Worm (Caenorhabditis elegans) whole organism, late embryonic: ENCODE data around the gene ric-4.

Source experiments
- C38D4.7 ChIP-seq: fragments of 200-800 bp; sonication (Bioruptor generic); optimal IDR thresholded peaks from 2 replicates; lab custom pipeline; 2018; ENCODE audit warnings: mild to moderate bottlenecking, missing genetic modification characterization, moderate library complexity, missing compliant biosample characterization
- K02D7.2 ChIP-seq: sonication (generic microtip); optimal IDR thresholded peaks from 2 replicates; lab custom pipeline; 2017; ENCODE audit warnings: mild to moderate bottlenecking, missing genetic modification characterization, missing compliant biosample characterization
- ceh-22 ChIP-seq: sonication (generic microtip); optimal IDR thresholded peaks from 2 replicates; lab custom pipeline; 2017; ENCODE audit warnings: missing biosample characterization, missing genetic modification characterization
- ceh-24 ChIP-seq: sonication (generic microtip); optimal IDR thresholded peaks from 2 replicates; lab custom pipeline; 2016; ENCODE audit warnings: mild to moderate bottlenecking, missing genetic modification characterization, missing compliant biosample characterization
- ceh-31 ChIP-seq: sonication (generic microtip); optimal IDR thresholded peaks from 2 replicates; lab custom pipeline; 2016; ENCODE audit warnings: missing genetic modification characterization, missing compliant biosample characterization
- fkh-6 ChIP-seq: sonication (generic microtip); optimal IDR thresholded peaks from 2 replicates; lab custom pipeline; 2016; ENCODE audit warnings: missing genetic modification characterization, missing compliant biosample characterization
- nhr-232 ChIP-seq: sonication (generic microtip); optimal IDR thresholded peaks from 2 replicates; lab custom pipeline; 2016; ENCODE audit warnings: missing genetic modification characterization, missing compliant biosample characterization
- odd-2 ChIP-seq: sonication (generic microtip); optimal IDR thresholded peaks from 2 replicates; lab custom pipeline; 2017; ENCODE audit warnings: antibody characterized with exemption, mild to moderate bottlenecking, missing genetic modification characterization, missing compliant biosample characterization
- ref-2 ChIP-seq: sonication (generic microtip); optimal IDR thresholded peaks from 2 replicates; lab custom pipeline; 2016; ENCODE audit warnings: missing genetic modification characterization, missing compliant biosample characterization

- TF ChIP-seq ceh-31 (tag; lab: Kevin White, UChicago) = no peak
- no peak for TF ChIP-seq fkh-6 (tag; lab: Kevin White, UChicago)
- TF ChIP-seq odd-2 (tag; lab: Kevin White, UChicago) = no peak
- no peak for TF ChIP-seq ceh-24
- TF ChIP-seq ref-2 (tag; lab: Kevin White, UChicago) = no peak
- no peak for TF ChIP-seq C38D4.7 (GFP tag; lab: Kevin White, UChicago)
- TF ChIP-seq nhr-232 (tag; lab: Kevin White, UChicago) = no peak
- no peak for TF ChIP-seq K02D7.2 (tag; lab: Kevin White, UChicago)
- TF ChIP-seq ceh-22 (tag; lab: Kevin White, UChicago) = no peak
Measured at ce11 chrV:10229222-10229879, 40.8 kb downstream of the ric-4 start, which contains the start of the genes pyt-1 and fipr-7.
